Fruit fly (Drosophila melanogaster): ENCODE data around the gene CG43349.

The CG43349 gene

DNA sequence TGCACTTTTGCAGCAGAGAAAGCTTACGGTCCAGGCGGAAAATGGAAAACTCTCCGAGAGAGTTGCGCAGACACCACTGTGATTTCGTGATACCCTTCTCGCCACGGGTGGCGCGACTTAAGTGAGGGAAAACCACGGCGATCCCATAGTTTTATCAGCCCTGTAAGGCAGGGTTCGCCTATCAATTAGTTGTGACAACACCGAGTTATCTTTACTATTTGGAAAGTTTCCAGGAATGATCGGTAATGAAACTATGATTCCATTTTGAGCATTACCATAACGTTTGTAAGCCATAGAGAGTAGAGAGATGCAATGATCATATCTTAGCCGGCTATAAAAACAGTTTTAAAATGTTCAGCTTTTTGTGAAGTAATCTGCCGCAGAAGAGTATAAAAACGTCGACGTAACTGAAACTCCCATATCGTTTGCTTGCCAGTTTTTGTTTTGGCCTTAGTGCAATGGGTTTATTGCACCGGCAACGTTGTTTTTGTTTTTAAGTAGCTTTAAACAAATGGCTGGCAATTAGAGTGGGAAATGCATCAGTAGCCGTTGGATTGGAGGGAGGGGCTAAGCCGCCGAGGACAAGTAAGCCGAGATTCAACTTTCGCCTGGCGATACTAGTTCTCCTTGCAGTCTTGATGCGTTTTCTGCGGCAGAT, 43.3 kb upstream of the CG43349 start:
- TF ChIP-seq zf30C (GFP tag; optimal IDR thresholded peaks at IDR 0.05) (no peak), CG15479 (GFP tag; optimal IDR thresholded peaks at IDR 0.05) (peak; percentile 3), CG1603 (tag; optimal IDR thresholded peaks at IDR 0.05) (peak; percentile 25), Sox102F (GFP tag; optimal IDR thresholded peaks at IDR 0.05) (peak; percentile 5), Sox100B (GFP tag; optimal IDR thresholded peaks at IDR 0.05) (no peak), CG31388 (GFP tag; optimal IDR thresholded peaks at IDR 0.05) (no peak), PHDP (tag; optimal IDR thresholded peaks at IDR 0.05) (peak; percentile 20), bowl (GFP tag; IDR thresholded peaks at IDR 0.05) (no peak), CG10147 (GFP tag; optimal IDR thresholded peaks at IDR 0.05) (no peak), CG8924 (tag; optimal IDR thresholded peaks at IDR 0.05) (peak; percentile 14), tna (GFP tag; IDR thresholded peaks at IDR 0.05; ENCODE audit: partially characterized antibody) (no peak), row (GFP tag; IDR thresholded peaks at IDR 0.05) (peak; percentile 41; the same call in 2 of the 3 replicates), Doc3 (GFP tag; IDR thresholded peaks at IDR 0.05; ENCODE audit: partially characterized antibody) (no peak), sens (GFP tag) (peak; percentile 47), D19A (tag; optimal IDR thresholded peaks at IDR 0.05) (peak; percentile 91), yki (optimal IDR thresholded peaks at IDR 0.05) (no peak), eyg (GFP tag; optimal IDR thresholded peaks at IDR 0.05) (no peak), CG33557 (GFP tag; optimal IDR thresholded peaks at IDR 0.05) (no peak), dan (GFP tag; IDR thresholded peaks at IDR 0.05) (no peak)

DNA sequence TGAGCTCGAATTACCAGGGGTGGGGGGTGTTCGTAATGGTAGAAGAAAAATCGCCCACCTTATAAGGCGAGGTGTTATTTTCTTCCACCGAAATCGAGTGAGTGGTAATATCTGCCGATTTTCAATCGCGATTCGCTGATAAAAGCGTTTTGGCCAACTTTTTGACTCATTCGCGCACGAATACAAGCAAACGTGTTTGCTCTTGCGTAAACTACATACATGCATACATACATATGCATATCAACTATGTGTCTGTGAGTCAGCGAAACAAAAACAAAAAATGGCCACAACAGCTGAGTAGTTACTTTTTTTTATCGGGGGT, 42.7 kb upstream of the CG43349 start:
- peak in 1 of 2 experiments; percentile 92 for TF ChIP-seq Pdp1 (GFP tag; optimal IDR thresholded peaks at IDR 0.05)
- no peak for TF ChIP-seq Meics (GFP tag; optimal IDR thresholded peaks at IDR 0.05)
- 0 out of 2 replicates have a peak, but pooled peaks have one; percentile 8 for TF ChIP-seq slbo (GFP tag; IDR thresholded peaks at IDR 0.05)
- TF ChIP-seq HLH54F (GFP tag; optimal IDR thresholded peaks at IDR 0.05): no peak
- peak; percentile 80 for TF ChIP-seq grn (GFP tag; optimal IDR thresholded peaks at IDR 0.05)
- no peak for TF ChIP-seq nmo (GFP tag; optimal IDR thresholded peaks at IDR 0.05)
- peak; percentile 60 for TF ChIP-seq pros (GFP tag; optimal IDR thresholded peaks at IDR 0.05)
- peak; percentile 64 for TF ChIP-seq exex (tag; optimal IDR thresholded peaks at IDR 0.05)
- peak; percentile 33 for TF ChIP-seq mirr (GFP tag; optimal IDR thresholded peaks at IDR 0.05)
- peak; percentile 60 for TF ChIP-seq sens (GFP tag)
- TF ChIP-seq z (GFP tag; IDR thresholded peaks at IDR 0.05): peak; percentile 47; the same call in 1 of the 3 replicates
- no peak for TF ChIP-seq CG4282 (GFP tag; optimal IDR thresholded peaks at IDR 0.05)
- TF ChIP-seq p53 (GFP tag; optimal IDR thresholded peaks at IDR 0.05): peak; percentile 21
- no peak for TF ChIP-seq al (GFP tag; IDR thresholded peaks at IDR 0.05)
- peak; percentile 20 for TF ChIP-seq HmgZ (tag; optimal IDR thresholded peaks at IDR 0.05)
- peak; percentile 20 for TF ChIP-seq CG34376 (GFP tag; optimal IDR thresholded peaks at IDR 0.05)
- peak; percentile 38 for TF ChIP-seq phol (tag; optimal IDR thresholded peaks at IDR 0.05)
- TF ChIP-seq so (GFP tag; IDR thresholded peaks at IDR 0.05): 0 out of 3 replicates have a peak, but pooled peaks have one; percentile 20
- no peak for TF ChIP-seq Elba2 (GFP tag; optimal IDR thresholded peaks at IDR 0.05)

All from whole organism, embryonic.